Worm (Caenorhabditis elegans) whole organism, mixed stage, embryonic: Measurements from ENCODE around the gene T26G10.1.

Experiments
- blmp-1 ChIP-seq: fragments of 150-350 bp; optimal IDR thresholded peaks from 2 replicates; lab custom pipeline; 2014; ENCODE audit warnings: missing biosample characterization, missing genetic modification characterization
- elt-1 ChIP-seq: sonication (generic microtip); optimal IDR thresholded peaks from 2 replicates; lab custom pipeline; 2017; ENCODE audit warnings: missing genetic modification characterization, mild to moderate bottlenecking, missing compliant biosample characterization, antibody characterized with exemption, moderate library complexity, borderline replicate concordance; ENCODE audit not compliant: insufficient read depth
- flh-1 ChIP-seq: fragments of 200-800 bp; sonication (Bioruptor generic); optimal IDR thresholded peaks from 2 replicates; lab custom pipeline; 2018; ENCODE audit warnings: mild to moderate bottlenecking, missing genetic modification characterization, moderate library complexity, missing compliant biosample characterization
- mab-5 ChIP-seq: fragments of 150-350 bp; optimal IDR thresholded peaks from 2 replicates; lab custom pipeline; 2014; ENCODE audit warnings: missing biosample characterization, missing genetic modification characterization
- nhr-12 ChIP-seq: fragments of 150-350 bp; optimal IDR thresholded peaks from 2 replicates; lab custom pipeline; 2014; ENCODE audit warnings: missing biosample characterization, missing genetic modification characterization
- nhr-237 ChIP-seq: fragments of 150-350 bp; optimal IDR thresholded peaks from 2 replicates; lab custom pipeline; 2014; ENCODE audit warnings: missing biosample characterization, missing genetic modification characterization
- snpc-4 ChIP-seq: fragments of 150-350 bp; optimal IDR thresholded peaks from 2 replicates; lab custom pipeline; 2014; ENCODE audit warnings: missing biosample characterization, missing genetic modification characterization
- unc-62 ChIP-seq: fragments of 150-350 bp; optimal IDR thresholded peaks from 2 replicates; lab custom pipeline; 2014; ENCODE audit warnings: missing biosample characterization, missing genetic modification reagents, missing genetic modification characterization
- ztf-11 ChIP-seq: fragments of 150-350 bp; optimal IDR thresholded peaks from 2 replicates; lab custom pipeline; 2014; ENCODE audit warnings: missing biosample characterization, missing genetic modification characterization

- TF ChIP-seq flh-1 (GFP tag; lab: Kevin White, UChicago) (no peak), unc-62 (GFP tag; lab: Kevin White, UChicago) (no peak), blmp-1 (tag; lab: Kevin White, UChicago) (no peak), snpc-4 (tag; lab: Kevin White, UChicago) (no peak), ztf-11 (tag; lab: Kevin White, UChicago) (no peak), mab-5 (tag; lab: Kevin White, UChicago) (no peak), nhr-237 (tag; lab: Kevin White, UChicago) (no peak), elt-1 (no peak), nhr-12 (tag; lab: Kevin White, UChicago) (no peak)
These were observed 19.9 kb upstream of the T26G10.1 start, which contains the start of gene T26G10.5 for ce11 chrIII:9426301-9426700.
